Fruit fly (Drosophila melanogaster) whole organism, wandering third instar larva: ENCODE data around the gene CG34181.

Experiments
- Abd-B ChIP-seq: fragments of >200 bp; optimal IDR thresholded peaks from 2 replicates; lab custom pipeline; 2017; ENCODE audit warnings: missing biosample characterization, missing genetic modification characterization
- CG32264 ChIP-seq: fragments of 200-800 bp; sonication (Bioruptor generic); optimal IDR thresholded peaks from 2 replicates; lab custom pipeline; 2016; ENCODE audit warnings: missing biosample characterization, missing genetic modification characterization
- CG9705 ChIP-seq: fragments of 200-800 bp; sonication (Bioruptor generic); optimal IDR thresholded peaks from 2 replicates; lab custom pipeline; 2018; ENCODE audit warnings: missing biosample characterization, mild to moderate bottlenecking, missing genetic modification characterization
- CrebA ChIP-seq: fragments of 200-800 bp; sonication (Bioruptor generic); optimal IDR thresholded peaks from 2 replicates; lab custom pipeline; 2016; ENCODE audit warnings: missing biosample characterization, mild to moderate bottlenecking, missing genetic modification characterization, borderline replicate concordance
- Dfd ChIP-seq: fragments of >200 bp; optimal IDR thresholded peaks from 2 replicates; lab custom pipeline; 2017; ENCODE audit warnings: missing biosample characterization, missing genetic modification characterization
- Dif ChIP-seq: fragments of 200-275, 200-300 bp; sonication (Bioruptor generic); optimal IDR thresholded peaks from 2 replicates; lab custom pipeline; 2018; ENCODE audit warnings: missing biosample characterization, missing genetic modification characterization; ENCODE audit not compliant: partially characterized antibody
- GATAd ChIP-seq: sonication (Bioruptor generic); optimal IDR thresholded peaks from 2 replicates; lab custom pipeline; 2016; ENCODE audit warnings: missing biosample characterization, missing genetic modification characterization
- HLH106 ChIP-seq: fragments of 200-800 bp; optimal IDR thresholded peaks from 3 replicates; lab custom pipeline; 2019; ENCODE audit warnings: missing biosample characterization, mild to moderate bottlenecking, missing genetic modification characterization, moderate library complexity
- Hnf4 ChIP-seq: fragments of 200-800 bp; sonication (Bioruptor generic); optimal IDR thresholded peaks from 2 replicates; lab custom pipeline; 2016; ENCODE audit warnings: missing biosample characterization, mild to moderate bottlenecking, missing genetic modification characterization
- Hr78 ChIP-seq: fragments of >200 bp; optimal IDR thresholded peaks from 2 replicates; lab custom pipeline; 2017; ENCODE audit warnings: missing biosample characterization, missing genetic modification characterization
- Hr83 ChIP-seq: fragments of 200-300 bp; sonication (Bioruptor generic); optimal IDR thresholded peaks from 2 replicates; lab custom pipeline; 2016; ENCODE audit warnings: missing biosample characterization, mild to moderate bottlenecking, missing genetic modification characterization, moderate library complexity; ENCODE audit not compliant: poor library complexity, severe bottlenecking
- Jra ChIP-seq: sonication (Bioruptor generic); optimal IDR thresholded peaks from 2 replicates; lab custom pipeline; 2016; ENCODE audit warnings: missing biosample characterization, missing genetic modification characterization
- Mio ChIP-seq: sonication (Bioruptor generic); optimal IDR thresholded peaks from 2 replicates; lab custom pipeline; 2016; ENCODE audit warnings: missing biosample characterization, missing genetic modification characterization
- Myc ChIP-seq: fragments of >200 bp; optimal IDR thresholded peaks from 2 replicates; lab custom pipeline; 2017
- N ChIP-seq: fragments of >200 bp; optimal IDR thresholded peaks from 2 replicates; lab custom pipeline; 2018; ENCODE audit warnings: missing biosample characterization, missing external identifiers, missing genetic modification characterization
- OdsH ChIP-seq: fragments of 200-800 bp; sonication (Bioruptor generic); optimal IDR thresholded peaks from 2 replicates; lab custom pipeline; 2016; ENCODE audit warnings: missing biosample characterization, mild to moderate bottlenecking, missing genetic modification characterization
- Rel ChIP-seq, 2 experiments: fragments of 200-800 bp; sonication (Bioruptor generic) in 1 of 2; optimal IDR thresholded peaks; 2 replicates in 1 of 2; 3 replicates in 1 of 2; lab custom pipeline; 2016 to 2019; ENCODE audit warnings: mild to moderate bottlenecking in 2 of 2, missing biosample characterization in 2 of 2, missing genetic modification characterization in 2 of 2, moderate library complexity in 1 of 2
- Sp1 ChIP-seq: fragments of 200-800 bp; sonication (Bioruptor generic); optimal IDR thresholded peaks from 3 replicates; lab custom pipeline; 2019; ENCODE audit warnings: missing biosample characterization, mild to moderate bottlenecking, missing genetic modification characterization, moderate library complexity
- Vsx2 ChIP-seq: fragments of 200-300, 225-300 bp; sonication (Bioruptor generic); optimal IDR thresholded peaks from 2 replicates; lab custom pipeline; 2018; ENCODE audit warnings: missing biosample characterization, missing genetic modification characterization; ENCODE audit not compliant: partially characterized antibody
- br ChIP-seq: fragments of 200-800 bp; sonication (Bioruptor generic); optimal IDR thresholded peaks from 2 replicates; lab custom pipeline; 2016; ENCODE audit warnings: missing biosample characterization, missing genetic modification characterization
- brk ChIP-seq: fragments of 200-800 bp; sonication (Bioruptor generic); optimal IDR thresholded peaks from 2 replicates; lab custom pipeline; 2016; ENCODE audit warnings: missing biosample characterization, mild to moderate bottlenecking, missing genetic modification characterization
- dl ChIP-seq, 2 experiments: fragments of 175-275, 200-275 bp in 1 of 2; fragments of 200-275 bp in 1 of 2; sonication (Bioruptor generic); optimal IDR thresholded peaks; lab custom pipeline; 2018; ENCODE audit warnings: mild to moderate bottlenecking in 2 of 2, missing biosample characterization in 2 of 2, missing genetic modification characterization in 2 of 2, moderate library complexity in 2 of 2; ENCODE audit not compliant: partially characterized antibody in 2 of 2, insufficient read depth in 1 of 2
- dmrt93B ChIP-seq: fragments of 200-800 bp; sonication (Bioruptor generic); optimal IDR thresholded peaks from 2 replicates; lab custom pipeline; 2018; ENCODE audit warnings: missing biosample characterization, mild to moderate bottlenecking, missing genetic modification characterization
- dsf ChIP-seq: sonication (Bioruptor generic); optimal IDR thresholded peaks from 2 replicates; lab custom pipeline; 2016; ENCODE audit warnings: missing biosample characterization, missing genetic modification characterization, borderline replicate concordance
- ey ChIP-seq: fragments of 200-800 bp; sonication (Bioruptor generic); optimal IDR thresholded peaks from 2 replicates; lab custom pipeline; 2016; ENCODE audit warnings: missing biosample characterization, missing genetic modification characterization
- foxo ChIP-seq, 2 experiments: fragments of 200-800 bp; sonication (Bioruptor generic); optimal IDR thresholded peaks; 2 replicates in 1 of 2; 3 replicates in 1 of 2; lab custom pipeline; 2016 to 2017; ENCODE audit warnings: missing biosample characterization in 2 of 2, missing genetic modification characterization in 2 of 2
- fru ChIP-seq: fragments of 200-800 bp; sonication (Bioruptor generic); optimal IDR thresholded peaks from 3 replicates; lab custom pipeline; 2016; ENCODE audit warnings: missing biosample characterization, mild to moderate bottlenecking, missing genetic modification characterization
- h ChIP-seq: fragments of 200-800 bp; sonication (Bioruptor generic); optimal IDR thresholded peaks from 3 replicates; lab custom pipeline; 2016; ENCODE audit warnings: missing biosample characterization, mild to moderate bottlenecking, missing genetic modification characterization
- jim ChIP-seq: fragments of 175-275, 200-325 bp; sonication (Bioruptor generic); optimal IDR thresholded peaks from 2 replicates; lab custom pipeline; 2016; ENCODE audit warnings: missing biosample characterization, mild to moderate bottlenecking, missing genetic modification characterization
- lola ChIP-seq: fragments of >200 bp; optimal IDR thresholded peaks from 2 replicates; lab custom pipeline; 2017; ENCODE audit warnings: missing biosample characterization, missing genetic modification characterization
- pan ChIP-seq: fragments of >200 bp; optimal IDR thresholded peaks from 2 replicates; lab custom pipeline; 2017
- psq ChIP-seq: fragments of 200-800 bp; sonication (Bioruptor generic); optimal IDR thresholded peaks from 3 replicates; lab custom pipeline; 2017; ENCODE audit warnings: missing biosample characterization, mild to moderate bottlenecking, missing genetic modification characterization, moderate library complexity
- rgr ChIP-seq: fragments of 200-800 bp; sonication (Bioruptor generic); optimal IDR thresholded peaks from 3 replicates; lab custom pipeline; 2016; ENCODE audit warnings: missing biosample characterization, mild to moderate bottlenecking, missing genetic modification characterization
- sage ChIP-seq: fragments of 200-800 bp; sonication (Bioruptor generic); optimal IDR thresholded peaks from 2 replicates; lab custom pipeline; 2016; ENCODE audit warnings: missing biosample characterization, mild to moderate bottlenecking, missing genetic modification characterization
- sv ChIP-seq: fragments of 200-800 bp; sonication (Bioruptor generic); optimal IDR thresholded peaks from 3 replicates; lab custom pipeline; 2016; ENCODE audit warnings: missing biosample characterization, missing genetic modification characterization
- tai ChIP-seq: sonication (Bioruptor generic); optimal IDR thresholded peaks from 2 replicates; lab custom pipeline; 2016; ENCODE audit warnings: missing biosample characterization, missing genetic modification characterization
- usp ChIP-seq: fragments of >200 bp; optimal IDR thresholded peaks from 2 replicates; lab custom pipeline; 2017; ENCODE audit warnings: missing biosample characterization, missing genetic modification characterization
- woc ChIP-seq: sonication (Bioruptor generic); optimal IDR thresholded peaks from 2 replicates; lab custom pipeline; 2016; ENCODE audit warnings: missing biosample characterization, mild to moderate bottlenecking, missing genetic modification characterization

CG34181 gene

DNA sequence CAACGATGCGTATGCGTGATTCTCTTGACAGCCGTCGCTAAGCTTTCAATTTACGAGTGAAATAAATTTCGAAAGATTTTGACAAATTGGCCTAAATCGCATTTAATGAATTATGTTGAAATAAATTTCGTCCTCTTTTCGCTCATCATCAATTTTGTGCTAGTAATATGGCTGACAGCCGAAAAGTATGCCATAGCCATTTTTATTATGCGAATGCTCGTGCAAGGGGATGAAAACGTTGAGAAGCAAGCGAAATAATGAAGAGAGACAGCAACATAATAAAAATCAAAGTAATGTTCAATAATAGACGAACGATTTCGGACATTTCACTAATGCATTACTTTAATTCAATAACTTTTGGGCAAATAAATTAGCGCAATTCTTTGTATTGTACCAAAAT is 18.8 kb downstream of the CG34181 start:
- TF ChIP-seq dmrt93B (GFP tag; lab: Kevin White, UChicago), result no peak
- TF ChIP-seq sv, result no peak
- no peak for TF ChIP-seq Hr83 (GFP tag; lab: Kevin White, UChicago)

DNA sequence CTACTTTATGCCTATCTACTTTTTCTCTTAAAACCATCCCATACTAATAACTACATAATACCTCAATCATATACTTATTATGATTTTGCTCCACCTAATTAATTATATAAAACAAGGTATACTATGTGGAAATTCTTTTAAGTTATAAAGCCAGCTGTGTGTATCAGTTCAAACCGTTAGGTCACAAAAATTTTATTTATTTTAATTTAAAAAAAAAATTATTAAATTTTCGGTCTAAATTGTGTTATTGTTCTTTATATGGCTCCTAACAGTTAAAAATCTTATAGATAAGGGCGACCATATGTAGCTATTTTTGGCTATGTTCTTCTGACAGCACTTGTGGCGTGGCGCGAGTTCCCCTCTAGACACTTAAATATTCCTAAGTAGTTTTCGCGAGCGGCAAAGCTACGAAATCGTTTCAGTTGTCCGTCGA is 19.8 kb downstream of the CG34181 start, which contains the start of gene Aldh:
Gene Aldh (plus strand): TSS at position 150 of the 433 bp plus-strand sequence.
- TF ChIP-seq Jra (no peak), Hr78 (GFP tag; lab: Kevin White, UChicago) (no peak), CrebA (GFP tag; lab: Kevin White, UChicago) (no peak), rgr (GFP tag; lab: Kevin White, UChicago) (peak; percentile 20), OdsH (GFP tag; lab: Kevin White, UChicago) (no peak), dl (GFP tag; optimal IDR thresholded peaks at IDR 0.05; lab: Kevin White, UChicago; ENCODE audit: insufficient read depth in 1 of 2, partially characterized antibody in 2 of 2) (no peak), psq (GFP tag; lab: Kevin White, UChicago) (no peak), brk (no peak), foxo (GFP tag; optimal IDR thresholded peaks at IDR 0.05; lab: Kevin White, UChicago) (no peak), N (GFP tag; lab: Kevin White, UChicago) (no peak), h (GFP tag; lab: Kevin White, UChicago) (no peak), sv (no peak), Myc (lab: Kevin White, UChicago) (peak; percentile 30), Rel (GFP tag; optimal IDR thresholded peaks at IDR 0.05; lab: Kevin White, UChicago) (no peak), Rel (tag; optimal IDR thresholded peaks at IDR 0.05; lab: Kevin White, UChicago) (no peak), CG9705 (GFP tag; lab: Kevin White, UChicago) (no peak), woc (GFP tag; lab: Kevin White, UChicago) (no peak)

DNA sequence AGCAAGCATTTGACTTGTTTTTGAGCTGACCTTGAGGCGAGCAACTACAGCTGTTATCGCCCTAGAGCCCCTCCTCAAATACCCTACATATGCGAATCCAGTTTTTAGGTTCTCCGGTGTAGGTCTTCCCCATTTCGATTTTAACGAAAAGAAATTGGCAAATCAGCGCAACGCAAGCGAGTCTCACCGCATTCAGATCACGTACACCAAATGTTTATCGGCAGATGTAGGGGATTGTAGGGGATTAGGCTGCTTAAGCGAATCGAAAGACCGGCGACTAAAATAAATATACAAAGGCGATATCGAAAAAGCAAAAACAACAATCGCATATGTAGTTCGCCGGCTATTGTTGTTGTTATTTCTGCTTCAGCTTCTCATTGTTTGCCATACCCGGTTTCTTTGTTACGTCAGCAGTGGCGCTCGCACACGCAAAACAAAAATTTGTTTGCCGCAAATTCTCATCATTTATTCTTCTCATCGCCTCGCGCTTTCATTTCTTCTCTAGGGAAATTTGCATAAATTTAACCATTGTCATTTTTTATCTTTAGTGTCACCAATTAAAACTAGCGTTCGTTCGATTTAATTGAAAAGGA is 20.7 kb downstream of the CG34181 start:
- TF ChIP-seq Sp1, result peak; percentile 81
- peak; percentile 73 to 95 for TF ChIP-seq foxo (GFP tag; optimal IDR thresholded peaks at IDR 0.05; lab: Kevin White, UChicago)
- peak; percentile 95 for TF ChIP-seq woc (GFP tag; lab: Kevin White, UChicago)
- TF ChIP-seq usp (GFP tag; lab: Kevin White, UChicago), result no peak
- TF ChIP-seq psq (GFP tag; lab: Kevin White, UChicago), result peak; percentile 90
- TF ChIP-seq jim (GFP tag; lab: Kevin White, UChicago), result no peak
- peak; percentile 40 for TF ChIP-seq sv
- peak; percentile 75 for TF ChIP-seq Mio (GFP tag; lab: Kevin White, UChicago)
- peak; percentile 95 for TF ChIP-seq h (GFP tag; lab: Kevin White, UChicago)
- TF ChIP-seq Hnf4 (GFP tag; lab: Kevin White, UChicago), result peak; percentile 89
- no peak for TF ChIP-seq Dfd (GFP tag; lab: Kevin White, UChicago)
- TF ChIP-seq br, result peak; percentile 93
- no peak for TF ChIP-seq tai (GFP tag; lab: Kevin White, UChicago)
- peak in 1 of 2 experiments; percentile 24 for TF ChIP-seq dl (GFP tag; optimal IDR thresholded peaks at IDR 0.05; lab: Kevin White, UChicago; ENCODE audit: insufficient read depth in 1 of 2, partially characterized antibody in 2 of 2)
- TF ChIP-seq GATAd (GFP tag; lab: Kevin White, UChicago), result no peak
- peak; percentile 95 for TF ChIP-seq ey (GFP tag; lab: Kevin White, UChicago)
- TF ChIP-seq brk, result peak; percentile 65
- no peak for TF ChIP-seq dsf
- TF ChIP-seq Rel (GFP tag; optimal IDR thresholded peaks at IDR 0.05; lab: Kevin White, UChicago), result no peak
- peak; percentile 58 for TF ChIP-seq Rel (tag; optimal IDR thresholded peaks at IDR 0.05; lab: Kevin White, UChicago)
- peak; percentile 84 for TF ChIP-seq CrebA (GFP tag; lab: Kevin White, UChicago)
- peak; percentile 74 for TF ChIP-seq sage (GFP tag; lab: Kevin White, UChicago)
- TF ChIP-seq dmrt93B (GFP tag; lab: Kevin White, UChicago), result peak; percentile 85
- TF ChIP-seq lola (GFP tag; lab: Kevin White, UChicago), result no peak
- peak; percentile 89 for TF ChIP-seq CG32264
- no peak for TF ChIP-seq Hr78 (GFP tag; lab: Kevin White, UChicago)
- TF ChIP-seq Vsx2 (GFP tag; lab: Kevin White, UChicago), result no peak
- peak; percentile 10 for TF ChIP-seq CG9705 (GFP tag; lab: Kevin White, UChicago)
- TF ChIP-seq Dif, result peak; percentile 24
- TF ChIP-seq fru, result peak; percentile 97
- TF ChIP-seq HLH106 (tag; lab: Kevin White, UChicago), result peak; percentile 81
- TF ChIP-seq Jra, result peak; percentile 57
- no peak for TF ChIP-seq Hr83 (GFP tag; lab: Kevin White, UChicago)
- TF ChIP-seq pan (lab: Kevin White, UChicago), result no peak
- peak; percentile 93 for TF ChIP-seq OdsH (GFP tag; lab: Kevin White, UChicago)
- no peak for TF ChIP-seq Abd-B
- TF ChIP-seq Myc (lab: Kevin White, UChicago), result no peak
- peak; percentile 95 for TF ChIP-seq rgr (GFP tag; lab: Kevin White, UChicago)
- TF ChIP-seq N (GFP tag; lab: Kevin White, UChicago), result no peak
